Fruit fly (Drosophila melanogaster) whole organism, embryonic: ENCODE measurements around the gene CheB38b.

Experiments
- Asciz ChIP-seq: fragments of 200-800 bp; sonication (Bioruptor generic); optimal IDR thresholded peaks from 2 replicates; lab custom pipeline; 2017; ENCODE audit warnings: missing biosample characterization, mild to moderate bottlenecking, missing genetic modification characterization, missing genetic modification reagents
- Atf-2 ChIP-seq: fragments of 200-800 bp; sonication (Bioruptor generic); optimal IDR thresholded peaks from 2 replicates; lab custom pipeline; 2016; ENCODE audit warnings: missing biosample characterization, missing genetic modification characterization
- Atf6 ChIP-seq: fragments of 200-800 bp; sonication (Bioruptor generic); IDR thresholded peaks from 2 replicates; pipeline ENCODE4 v1.3.6; 2022; ENCODE audit warnings: missing biosample characterization, missing genetic modification characterization
- CG10431 ChIP-seq: fragments of 200-800 bp; sonication (Bioruptor generic); optimal IDR thresholded peaks from 3 replicates; lab custom pipeline; 2018; ENCODE audit warnings: missing biosample characterization, mild to moderate bottlenecking, missing genetic modification characterization
- CG11504 ChIP-seq: fragments of 200-800 bp; sonication (Bioruptor generic); optimal IDR thresholded peaks from 3 replicates; lab custom pipeline; 2019; ENCODE audit warnings: missing biosample characterization, mild to moderate bottlenecking, missing genetic modification characterization, moderate library complexity
- CG12391 ChIP-seq: fragments of 200-800 bp; sonication (Bioruptor generic); optimal IDR thresholded peaks from 3 replicates; lab custom pipeline; 2018; ENCODE audit warnings: missing biosample characterization, mild to moderate bottlenecking, missing genetic modification characterization, moderate library complexity
- CG1603 ChIP-seq: fragments of 200-800 bp; sonication (Bioruptor generic); optimal IDR thresholded peaks from 2 replicates; lab custom pipeline; 2019; ENCODE audit warnings: missing biosample characterization, mild to moderate bottlenecking, missing genetic modification characterization, moderate library complexity
- CG16863 ChIP-seq: fragments of 200-800 bp; sonication (Bioruptor generic); optimal IDR thresholded peaks from 3 replicates; lab custom pipeline; 2016; ENCODE audit warnings: missing biosample characterization, missing genetic modification characterization
- CG17612 ChIP-seq: fragments of 200-800 bp; sonication (Bioruptor generic); IDR thresholded peaks from 2 replicates; pipeline ENCODE4 v1.3.6; 2022; ENCODE audit warnings: missing biosample characterization, missing genetic modification characterization
- CG2116 ChIP-seq: fragments of 200-800 bp; sonication (Bioruptor generic); optimal IDR thresholded peaks from 3 replicates; lab custom pipeline; 2018; ENCODE audit warnings: missing biosample characterization, mild to moderate bottlenecking, missing genetic modification characterization
- CG30020 ChIP-seq: fragments of 200-800 bp; optimal IDR thresholded peaks from 2 replicates; lab custom pipeline; 2019; ENCODE audit warnings: missing biosample characterization, mild to moderate bottlenecking, missing genetic modification characterization, moderate library complexity
- CG31441 ChIP-seq: fragments of 200-800 bp; sonication (Bioruptor generic); IDR thresholded peaks from 2 replicates; pipeline ENCODE4 v1.3.6; 2022; ENCODE audit warnings: missing biosample characterization, missing genetic modification characterization
- CG3163 ChIP-seq: fragments of 200-800 bp; sonication (Bioruptor generic); optimal IDR thresholded peaks from 3 replicates; lab custom pipeline; 2016; ENCODE audit warnings: missing biosample characterization, missing genetic modification characterization
- CG32532 ChIP-seq: fragments of 200-800 bp; sonication (Bioruptor generic); IDR thresholded peaks from 2 replicates; pipeline ENCODE4 v1.3.6; 2022; ENCODE audit warnings: missing biosample characterization, missing genetic modification characterization
- CG6254 ChIP-seq: fragments of 200-800 bp; sonication (Bioruptor generic); optimal IDR thresholded peaks from 3 replicates; lab custom pipeline; 2017; ENCODE audit warnings: mild to moderate bottlenecking, missing biosample characterization, missing genetic modification reagents, missing genetic modification characterization
- CG8478 ChIP-seq: fragments of >200 bp; optimal IDR thresholded peaks from 2 replicates; lab custom pipeline; 2018
- CTCF ChIP-seq: fragments of 200-800 bp; sonication (Bioruptor generic); optimal IDR thresholded peaks from 2 replicates; lab custom pipeline; 2017; ENCODE audit warnings: missing biosample characterization, mild to moderate bottlenecking, missing genetic modification characterization, moderate library complexity
- D ChIP-seq, 2 experiments: fragments of 200-800 bp in 1 of 2; fragments of >200 bp in 1 of 2; sonication (Bioruptor generic) in 1 of 2; optimal IDR thresholded peaks; 2 replicates in 1 of 2; 3 replicates in 1 of 2; lab custom pipeline; 2017; ENCODE audit warnings: mild to moderate bottlenecking in 1 of 2, missing biosample characterization in 1 of 2, missing genetic modification characterization in 1 of 2, missing genetic modification reagents in 1 of 2
- Dbx ChIP-seq: fragments of 200-800 bp; sonication (Bioruptor generic); IDR thresholded peaks from 3 replicates; pipeline ENCODE4 v1.3.6; 2022; ENCODE audit warnings: missing biosample characterization, missing genetic modification characterization
- Doc2 ChIP-seq: fragments of 200-800 bp; sonication (Bioruptor generic); IDR thresholded peaks from 2 replicates; pipeline ENCODE4 v1.3.6; 2022; ENCODE audit warnings: missing biosample characterization, missing genetic modification characterization
- Drgx ChIP-seq: fragments of 200-800 bp; sonication (Bioruptor generic); IDR thresholded peaks from 2 replicates; pipeline ENCODE4 v1.3.6; 2022; ENCODE audit warnings: missing biosample characterization, missing genetic modification characterization
- Ets65A ChIP-seq: fragments of 200-800 bp; sonication (Bioruptor generic); peaks from one replicate; lab custom pipeline; 2016; ENCODE audit warnings: missing biosample characterization, missing genetic modification characterization
- Gsc ChIP-seq: fragments of 200-800 bp; sonication (Bioruptor generic); IDR thresholded peaks from 2 replicates; pipeline ENCODE4 v1.3.6; 2022; ENCODE audit warnings: missing biosample characterization, missing genetic modification characterization
- HLHmδ ChIP-seq: fragments of 200-800 bp; sonication (Bioruptor generic); optimal IDR thresholded peaks from 2 replicates; lab custom pipeline; 2018; ENCODE audit warnings: missing biosample characterization, mild to moderate bottlenecking, missing genetic modification characterization, moderate library complexity
- HmgZ ChIP-seq: fragments of 200-800 bp; sonication (Bioruptor generic); optimal IDR thresholded peaks from 2 replicates; lab custom pipeline; 2018; ENCODE audit warnings: missing biosample characterization, mild to moderate bottlenecking, missing genetic modification characterization
- Hmx ChIP-seq: fragments of 200-800 bp; sonication (Bioruptor generic); optimal IDR thresholded peaks from 2 replicates; lab custom pipeline; 2016; ENCODE audit warnings: missing biosample characterization, missing genetic modification characterization
- Med ChIP-seq: fragments of 200-800 bp; sonication (Bioruptor generic); peaks from one replicate; lab custom pipeline; 2016; ENCODE audit warnings: missing biosample characterization, missing genetic modification characterization, mild to moderate bottlenecking, inconsistent platforms, moderate library complexity
- Nf-YA ChIP-seq: fragments of 200-800 bp; sonication (Bioruptor generic); IDR thresholded peaks from 2 replicates; pipeline ENCODE4 v1.3.6; 2022; ENCODE audit warnings: missing biosample characterization, missing genetic modification characterization
- Oaz ChIP-seq: fragments of 200-800 bp; sonication (Bioruptor generic); IDR thresholded peaks from 2 replicates; pipeline ENCODE4 v1.3.6; 2022; ENCODE audit warnings: missing biosample characterization, missing genetic modification characterization
- Opbp ChIP-seq: fragments of 200-800 bp; sonication (Bioruptor generic); IDR thresholded peaks from 3 replicates; pipeline ENCODE4 v1.3.6; 2022; ENCODE audit warnings: missing biosample characterization, missing genetic modification characterization; ENCODE audit not compliant: partially characterized antibody
- Ptx1 ChIP-seq: fragments of 200-800 bp; sonication (Bioruptor generic); IDR thresholded peaks from 2 replicates; pipeline ENCODE4 v1.3.6; 2022; ENCODE audit warnings: missing biosample characterization, missing genetic modification characterization
- Rx ChIP-seq: fragments of 200-800 bp; sonication (Bioruptor generic); IDR thresholded peaks from 2 replicates; pipeline ENCODE4 v1.3.6; 2022; ENCODE audit warnings: missing biosample characterization, missing genetic modification characterization
- Ssrp ChIP-seq: fragments of 200-800 bp; sonication (Bioruptor generic); optimal IDR thresholded peaks from 2 replicates; lab custom pipeline; 2018; ENCODE audit warnings: missing biosample characterization, mild to moderate bottlenecking, missing genetic modification characterization, moderate library complexity
- ase ChIP-seq: fragments of 200-800 bp; sonication (Bioruptor generic); IDR thresholded peaks from 3 replicates; pipeline ENCODE4 v1.3.6; 2022; ENCODE audit warnings: missing biosample characterization, missing genetic modification characterization
- bab2 ChIP-seq: fragments of 200-800 bp; sonication (Bioruptor generic); optimal IDR thresholded peaks from 2 replicates; lab custom pipeline; 2016; ENCODE audit warnings: missing biosample characterization, missing genetic modification characterization
- cg ChIP-seq: fragments of 200-800 bp; sonication (Bioruptor generic); optimal IDR thresholded peaks from 3 replicates; lab custom pipeline; 2019; ENCODE audit warnings: missing biosample characterization, mild to moderate bottlenecking, missing genetic modification characterization, moderate library complexity
- chinmo ChIP-seq: fragments of 200-800 bp; sonication (Bioruptor generic); IDR thresholded peaks from 4 replicates; pipeline ENCODE4 v1.3.6; 2022; ENCODE audit warnings: missing biosample characterization, missing genetic modification characterization; ENCODE audit not compliant: partially characterized antibody
- croc ChIP-seq: fragments of 200-800 bp; sonication (Bioruptor generic); conservative IDR thresholded peaks from 3 replicates; pipeline ENCODE4 v1.3.6; 2022; ENCODE audit warnings: missing biosample characterization, missing genetic modification characterization
- fd3F ChIP-seq: fragments of 200-800 bp; sonication (Bioruptor generic); optimal IDR thresholded peaks from 2 replicates; lab custom pipeline; 2018; ENCODE audit warnings: missing biosample characterization, mild to moderate bottlenecking, missing genetic modification characterization, moderate library complexity
- fu2 ChIP-seq: fragments of 200-800 bp; sonication (Bioruptor generic); optimal IDR thresholded peaks from 2 replicates; lab custom pipeline; 2016; ENCODE audit warnings: missing biosample characterization, missing genetic modification characterization
- gce ChIP-seq: fragments of 200-800 bp; sonication (Bioruptor generic); IDR thresholded peaks from 3 replicates; pipeline ENCODE4 v1.3.6; 2022; ENCODE audit warnings: missing biosample characterization, missing genetic modification characterization
- lbe ChIP-seq: fragments of 200-800 bp; sonication (Bioruptor generic); optimal IDR thresholded peaks from 2 replicates; lab custom pipeline; 2016; ENCODE audit warnings: missing biosample characterization, mild to moderate bottlenecking, missing genetic modification characterization
- mirr ChIP-seq: fragments of 200-800 bp; sonication (Bioruptor generic); optimal IDR thresholded peaks from 3 replicates; lab custom pipeline; 2018; ENCODE audit warnings: missing biosample characterization, mild to moderate bottlenecking, missing genetic modification characterization
- mld ChIP-seq: fragments of 200-800 bp; sonication (Bioruptor generic); IDR thresholded peaks from 3 replicates; pipeline ENCODE4 v1.3.6; 2022; ENCODE audit warnings: missing biosample characterization, missing genetic modification characterization; ENCODE audit not compliant: partially characterized antibody
- nerfin-1 ChIP-seq: fragments of 200-800 bp; sonication (Bioruptor generic); optimal IDR thresholded peaks from 3 replicates; lab custom pipeline; 2019; ENCODE audit warnings: missing biosample characterization, mild to moderate bottlenecking, missing genetic modification characterization, moderate library complexity
- pfk ChIP-seq: fragments of 200-800 bp; sonication (Bioruptor generic); optimal IDR thresholded peaks from 2 replicates; lab custom pipeline; 2018; ENCODE audit warnings: missing biosample characterization, mild to moderate bottlenecking, missing genetic modification characterization, moderate library complexity
- phol ChIP-seq: fragments of 200-800 bp; sonication (Bioruptor generic); optimal IDR thresholded peaks from 3 replicates; lab custom pipeline; 2018; ENCODE audit warnings: missing biosample characterization, mild to moderate bottlenecking, missing genetic modification characterization, moderate library complexity
- run ChIP-seq: fragments of 200-800 bp; sonication (Bioruptor generic); optimal IDR thresholded peaks from 3 replicates; lab custom pipeline; 2018; ENCODE audit warnings: missing biosample characterization, mild to moderate bottlenecking, missing genetic modification characterization
- sqz ChIP-seq: fragments of 200-800 bp; sonication (Bioruptor generic); optimal IDR thresholded peaks from 3 replicates; lab custom pipeline; 2018; ENCODE audit warnings: missing biosample characterization, mild to moderate bottlenecking, missing genetic modification characterization
- tna ChIP-seq: fragments of 200-800 bp; sonication (Bioruptor generic); IDR thresholded peaks from 2 replicates; pipeline ENCODE4 v1.3.6; 2022; ENCODE audit warnings: missing biosample characterization, missing genetic modification characterization; ENCODE audit not compliant: partially characterized antibody
- trh ChIP-seq: fragments of 200-800 bp; sonication (Bioruptor generic); optimal IDR thresholded peaks from 2 replicates; lab custom pipeline; 2016; ENCODE audit warnings: missing biosample characterization, missing genetic modification characterization
- tx ChIP-seq: fragments of 200-800 bp; sonication (Bioruptor generic); optimal IDR thresholded peaks from 2 replicates; lab custom pipeline; 2016; ENCODE audit warnings: missing biosample characterization, missing genetic modification characterization
- vnd ChIP-seq: fragments of 200-800 bp; sonication (Bioruptor generic); IDR thresholded peaks from 3 replicates; pipeline ENCODE4 v1.3.6; 2022; ENCODE audit warnings: missing biosample characterization, missing genetic modification characterization; ENCODE audit not compliant: partially characterized antibody

Gene CheB38b

dm6 chr2L:20822025-20822371, 4.9 kb upstream of the CheB38b start (continued):
- TF ChIP-seq CG6254 (GFP tag; lab: Kevin White, UChicago), result no peak
- TF ChIP-seq Opbp (GFP tag; lab: Robert Waterston, UW), result no peak
- no peak for TF ChIP-seq Gsc
- TF ChIP-seq mld, result no peak
- no peak for TF ChIP-seq lbe
- no peak for TF ChIP-seq Ptx1 (GFP tag; lab: Robert Waterston, UW)
- no peak for TF ChIP-seq CG32532 (GFP tag; lab: Robert Waterston, UW)
- peak; percentile 88 for TF ChIP-seq CG11504 (tag; lab: Kevin White, UChicago)
- no peak for TF ChIP-seq tx (GFP tag; lab: Kevin White, UChicago)
- no peak for TF ChIP-seq Dbx
- TF ChIP-seq ase (GFP tag; lab: Robert Waterston, UW), result no peak
- TF ChIP-seq CG2116, result no peak
- TF ChIP-seq Ssrp, result no peak
- no peak for TF ChIP-seq vnd (GFP tag; lab: Robert Waterston, UW)
- no peak for TF ChIP-seq CG17612 (GFP tag; lab: Robert Waterston, UW)
- TF ChIP-seq CG30020, result no peak
- no peak for TF ChIP-seq fu2
- TF ChIP-seq CG12391, result no peak
- no peak for TF ChIP-seq run (tag; lab: Kevin White, UChicago)
- TF ChIP-seq CG3163 (GFP tag; lab: Kevin White, UChicago), result no peak
- peak; percentile 12 for TF ChIP-seq Med (GFP tag; lab: Kevin White, UChicago)
- no peak for TF ChIP-seq Oaz (GFP tag; lab: Robert Waterston, UW)
- TF ChIP-seq bab2 (GFP tag; lab: Kevin White, UChicago), result no peak
- TF ChIP-seq fd3F (GFP tag; lab: Kevin White, UChicago), result no peak
- no peak for TF ChIP-seq cg (GFP tag; lab: Kevin White, UChicago)
- TF ChIP-seq pfk (GFP tag; lab: Kevin White, UChicago), result no peak
- TF ChIP-seq CG16863, result no peak
- no peak for TF ChIP-seq chinmo
- no peak for TF ChIP-seq tna (GFP tag; lab: Robert Waterston, UW)
- TF ChIP-seq CG8478 (lab: Kevin White, UChicago), result no peak
- TF ChIP-seq HmgZ (tag; lab: Kevin White, UChicago), result no peak
- no peak for TF ChIP-seq Rx
- peak; percentile 13 for TF ChIP-seq Ets65A (GFP tag; lab: Kevin White, UChicago)
- TF ChIP-seq mirr (GFP tag; lab: Kevin White, UChicago), result no peak
- no peak for TF ChIP-seq Asciz (GFP tag; lab: Kevin White, UChicago)
- TF ChIP-seq HLHmδ (GFP tag; lab: Kevin White, UChicago), result no peak
- TF ChIP-seq gce (GFP tag; lab: Robert Waterston, UW), result no peak
- TF ChIP-seq CG10431 (GFP tag; lab: Kevin White, UChicago), result no peak
- peak; percentile 10 for TF ChIP-seq phol (tag; lab: Kevin White, UChicago)
- TF ChIP-seq Atf-2 (GFP tag; lab: Kevin White, UChicago), result peak; percentile 2
- no peak for TF ChIP-seq trh (GFP tag; lab: Kevin White, UChicago)
- TF ChIP-seq sqz (GFP tag; lab: Kevin White, UChicago), result no peak
- TF ChIP-seq Atf6, result no peak
- no peak for TF ChIP-seq Drgx (GFP tag; lab: Robert Waterston, UW)
- no peak for TF ChIP-seq CG1603 (tag; lab: Kevin White, UChicago)
- no peak for TF ChIP-seq Hmx (GFP tag; lab: Kevin White, UChicago)
- TF ChIP-seq CG31441 (GFP tag; lab: Robert Waterston, UW), result no peak
- no peak for TF ChIP-seq CTCF (GFP tag; lab: Kevin White, UChicago)
- no peak for TF ChIP-seq D (optimal IDR thresholded peaks at IDR 0.05; lab: Kevin White, UChicago)
- TF ChIP-seq D (GFP tag; optimal IDR thresholded peaks at IDR 0.05; lab: Kevin White, UChicago), result no peak
- no peak for TF ChIP-seq croc
- TF ChIP-seq Doc2, result no peak
- TF ChIP-seq Nf-YA, result no peak
- TF ChIP-seq nerfin-1 (tag; lab: Kevin White, UChicago), result no peak
